Worm (Caenorhabditis elegans) whole organism, late embryonic: Measurements from ENCODE around the gene C44C1.1.

ENCODE experiments used
- C08G9.2 ChIP-seq: sonication (generic microtip); optimal IDR thresholded peaks from 2 replicates; lab custom pipeline; 2016; ENCODE audit warnings: mild to moderate bottlenecking, missing genetic modification characterization, moderate library complexity, missing compliant biosample characterization
- F13H6.1 ChIP-seq: sonication (generic microtip); optimal IDR thresholded peaks from 2 replicates; lab custom pipeline; 2016; ENCODE audit warnings: missing genetic modification characterization, missing compliant biosample characterization
- K02D7.2 ChIP-seq: sonication (generic microtip); optimal IDR thresholded peaks from 2 replicates; lab custom pipeline; 2017; ENCODE audit warnings: mild to moderate bottlenecking, missing genetic modification characterization, missing compliant biosample characterization
- T23F11.4 ChIP-seq: fragments of 200-800 bp; sonication (Bioruptor generic); optimal IDR thresholded peaks from 2 replicates; lab custom pipeline; 2018; ENCODE audit warnings: mild to moderate bottlenecking, missing genetic modification characterization, missing compliant biosample characterization
- Y22D7AL.16 ChIP-seq: sonication (generic microtip); optimal IDR thresholded peaks from 2 replicates; lab custom pipeline; 2016; ENCODE audit warnings: missing genetic modification characterization, missing compliant biosample characterization
- ama-1 ChIP-seq: fragments of 150-350 bp; optimal IDR thresholded peaks from 2 replicates; lab custom pipeline; 2014
- ceh-14 ChIP-seq: sonication (generic microtip); optimal IDR thresholded peaks from 2 replicates; lab custom pipeline; 2016; ENCODE audit warnings: missing genotype, missing genetic modification characterization, missing compliant biosample characterization
- ceh-18 ChIP-seq: sonication (generic microtip); optimal IDR thresholded peaks from 2 replicates; lab custom pipeline; 2016; ENCODE audit warnings: missing genetic modification characterization, missing compliant biosample characterization
- ceh-19 ChIP-seq: fragments of 200-800 bp; sonication (Bioruptor generic); optimal IDR thresholded peaks from 2 replicates; lab custom pipeline; 2018; ENCODE audit warnings: mild to moderate bottlenecking, missing genetic modification characterization, missing compliant biosample characterization
- ceh-2 ChIP-seq: sonication (generic microtip); optimal IDR thresholded peaks from 2 replicates; lab custom pipeline; 2016; ENCODE audit warnings: missing genotype, missing genetic modification characterization, missing compliant biosample characterization
- ceh-22 ChIP-seq: sonication (generic microtip); optimal IDR thresholded peaks from 2 replicates; lab custom pipeline; 2017; ENCODE audit warnings: missing biosample characterization, missing genetic modification characterization
- ceh-31 ChIP-seq: sonication (generic microtip); optimal IDR thresholded peaks from 2 replicates; lab custom pipeline; 2016; ENCODE audit warnings: missing genetic modification characterization, missing compliant biosample characterization
- ceh-34 ChIP-seq: sonication (generic microtip); optimal IDR thresholded peaks from 2 replicates; lab custom pipeline; 2016; ENCODE audit warnings: mild to moderate bottlenecking, missing genetic modification characterization, missing compliant biosample characterization
- ceh-48 ChIP-seq: sonication (generic microtip); optimal IDR thresholded peaks from 2 replicates; lab custom pipeline; 2016; ENCODE audit warnings: missing genetic modification characterization, inconsistent platforms, missing compliant biosample characterization
- ceh-6 ChIP-seq: fragments of 200-800 bp; sonication (Bioruptor generic); optimal IDR thresholded peaks from 2 replicates; lab custom pipeline; 2018; ENCODE audit warnings: mild to moderate bottlenecking, missing genetic modification characterization, missing compliant biosample characterization
- ceh-9 ChIP-seq: sonication (generic microtip); optimal IDR thresholded peaks from 2 replicates; lab custom pipeline; 2016; ENCODE audit warnings: mild to moderate bottlenecking, missing genetic modification characterization, inconsistent platforms, missing compliant biosample characterization
- che-1 ChIP-seq: sonication (generic microtip); optimal IDR thresholded peaks from 2 replicates; lab custom pipeline; 2016; ENCODE audit warnings: mild to moderate bottlenecking, missing genetic modification characterization, missing compliant biosample characterization
- dmd-4 ChIP-seq: sonication (generic microtip); optimal IDR thresholded peaks from 2 replicates; lab custom pipeline; 2016; ENCODE audit warnings: borderline replicate concordance, missing genetic modification characterization, missing compliant biosample characterization
- ets-4 ChIP-seq: sonication (generic microtip); optimal IDR thresholded peaks from 2 replicates; lab custom pipeline; 2016; ENCODE audit warnings: missing genetic modification characterization, missing compliant biosample characterization
- eyg-1 ChIP-seq: sonication (generic microtip); optimal IDR thresholded peaks from 2 replicates; lab custom pipeline; 2016; ENCODE audit warnings: missing genotype, missing genetic modification characterization, missing compliant biosample characterization
- fax-1 ChIP-seq: sonication (generic microtip); optimal IDR thresholded peaks from 2 replicates; lab custom pipeline; 2016; ENCODE audit warnings: missing genotype, missing genetic modification characterization, missing compliant biosample characterization
- fkh-10 ChIP-seq: fragments of 150-350 bp; optimal IDR thresholded peaks from 2 replicates; lab custom pipeline; 2014; ENCODE audit warnings: missing biosample characterization, missing genetic modification reagents, missing genetic modification characterization
- lim-6 ChIP-seq: sonication (generic microtip); optimal IDR thresholded peaks from 2 replicates; lab custom pipeline; 2016; ENCODE audit warnings: missing genetic modification characterization, missing compliant biosample characterization
- nfya-1 ChIP-seq: sonication (generic microtip); optimal IDR thresholded peaks from 2 replicates; lab custom pipeline; 2017; ENCODE audit warnings: missing genetic modification characterization, mild to moderate bottlenecking, missing compliant biosample characterization, antibody characterized with exemption, moderate library complexity
- nhr-232 ChIP-seq: sonication (generic microtip); optimal IDR thresholded peaks from 2 replicates; lab custom pipeline; 2016; ENCODE audit warnings: missing genetic modification characterization, missing compliant biosample characterization
- odd-2 ChIP-seq: sonication (generic microtip); optimal IDR thresholded peaks from 2 replicates; lab custom pipeline; 2017; ENCODE audit warnings: antibody characterized with exemption, mild to moderate bottlenecking, missing genetic modification characterization, missing compliant biosample characterization
- pag-3 ChIP-seq: sonication (generic microtip); optimal IDR thresholded peaks from 2 replicates; lab custom pipeline; 2016; ENCODE audit warnings: missing compliant biosample characterization, missing genetic modification characterization, borderline replicate concordance
- pax-1 ChIP-seq: fragments of 150-350 bp; optimal IDR thresholded peaks from 2 replicates; lab custom pipeline; 2014; ENCODE audit warnings: missing biosample characterization, missing genetic modification characterization
- pha-2 ChIP-seq: sonication (generic microtip); optimal IDR thresholded peaks from 2 replicates; lab custom pipeline; 2017; ENCODE audit warnings: mild to moderate bottlenecking, missing genetic modification characterization, missing compliant biosample characterization
- pros-1 ChIP-seq: fragments of 150-350 bp; optimal IDR thresholded peaks from 2 replicates; lab custom pipeline; 2014; ENCODE audit warnings: missing biosample characterization, missing genetic modification reagents, missing genetic modification characterization
- ref-2 ChIP-seq: sonication (generic microtip); optimal IDR thresholded peaks from 2 replicates; lab custom pipeline; 2016; ENCODE audit warnings: missing genetic modification characterization, missing compliant biosample characterization
- sdc-2 ChIP-seq: sonication (generic microtip); optimal IDR thresholded peaks from 2 replicates; lab custom pipeline; 2016; ENCODE audit warnings: missing genotype, missing genetic modification characterization, missing compliant biosample characterization
- sox-2 ChIP-seq: fragments of 200-800 bp; sonication (Bioruptor generic); IDR thresholded peaks from 2 replicates; pipeline ENCODE4 v1.3.6; 2022; ENCODE audit warnings: missing genetic modification reagents, missing genetic modification characterization, missing compliant biosample characterization
- sox-4 ChIP-seq: sonication (generic microtip); optimal IDR thresholded peaks from 2 replicates; lab custom pipeline; 2017; ENCODE audit warnings: mild to moderate bottlenecking, missing genetic modification characterization, inconsistent platforms, missing compliant biosample characterization
- syd-9 ChIP-seq: sonication (generic microtip); optimal IDR thresholded peaks from 2 replicates; lab custom pipeline; 2016; ENCODE audit warnings: mild to moderate bottlenecking, missing genetic modification characterization, moderate library complexity, missing compliant biosample characterization
- tbx-2 ChIP-seq: sonication (generic microtip); optimal IDR thresholded peaks from 2 replicates; lab custom pipeline; 2016; ENCODE audit warnings: missing genetic modification characterization, missing compliant biosample characterization
- tbx-7 ChIP-seq: sonication (generic microtip); optimal IDR thresholded peaks from 2 replicates; lab custom pipeline; 2016; ENCODE audit warnings: missing genotype, missing genetic modification characterization, missing compliant biosample characterization
- unc-3 ChIP-seq, 2 experiments: fragments of 200-800 bp in 1 of 2; sonication (Bioruptor generic) in 1 of 2; sonication (generic microtip) in 1 of 2; conservative IDR thresholded peaks in 1 of 2; optimal IDR thresholded peaks in 1 of 2; 2 replicates each; pipeline versions ENCODE4 v1.3.6 to Lab custom; 2016 to 2022; ENCODE audit warnings: missing compliant biosample characterization in 2 of 2, missing genetic modification characterization in 2 of 2, missing genetic modification reagents in 1 of 2
- unc-42 ChIP-seq: sonication (generic microtip); optimal IDR thresholded peaks from 2 replicates; lab custom pipeline; 2016; ENCODE audit warnings: missing genotype, missing genetic modification characterization, missing compliant biosample characterization
- unc-86 ChIP-seq: sonication (generic microtip); optimal IDR thresholded peaks from 2 replicates; lab custom pipeline; 2016; ENCODE audit warnings: missing genetic modification characterization, missing compliant biosample characterization

C44C1.1 gene

DNA sequence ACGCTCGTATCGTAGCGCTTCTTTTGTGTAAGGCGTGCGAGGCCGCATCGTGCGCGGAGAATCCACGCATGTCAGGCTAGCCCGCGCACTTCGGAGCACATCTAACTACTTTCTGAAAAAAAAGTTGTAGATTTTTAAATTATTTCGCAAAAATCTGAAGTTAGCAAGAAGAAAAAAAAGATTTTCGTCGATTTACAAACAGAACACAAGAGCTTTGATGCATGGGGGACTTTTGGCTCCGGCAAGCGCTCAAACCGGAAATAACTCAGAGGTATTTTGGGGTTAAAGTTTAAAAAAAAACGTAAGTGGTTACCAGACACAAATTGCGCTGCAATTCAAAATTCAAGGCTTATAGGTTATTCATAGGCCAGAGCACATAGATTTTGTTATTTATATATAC, 36.9 kb downstream of the C44C1.1 start, which contains the start of the genes F55A4.13 and nlf-1:
F55A4.13 (minus strand) TSS at position 101 of the 400 bp plus-strand sequence.
nlf-1 (minus strand) TSS at position 112 of the 400 bp plus-strand sequence.
- no peak for TF ChIP-seq ets-4 (tag; lab: Kevin White, UChicago)

ce11 chrX:1018586-1018985, 38.0 kb downstream of the C44C1.1 start:
- TF ChIP-seq lim-6 (no peak), sdc-2 (tag; lab: Kevin White, UChicago) (peak; percentile 20), F13H6.1 (tag; lab: Kevin White, UChicago) (no peak), ceh-34 (tag; lab: Kevin White, UChicago) (peak; percentile 8), unc-86 (tag; lab: Kevin White, UChicago) (no peak), pag-3 (tag; lab: Kevin White, UChicago) (peak; percentile 13), ceh-14 (tag; lab: Kevin White, UChicago) (peak; percentile 47), unc-42 (tag; lab: Kevin White, UChicago) (peak; percentile 99), eyg-1 (tag; lab: Kevin White, UChicago) (no peak), ceh-6 (no peak), pha-2 (tag; lab: Kevin White, UChicago) (no peak), ceh-19 (GFP tag; lab: Kevin White, UChicago) (peak; percentile 28), ceh-31 (peak; percentile 75), T23F11.4 (GFP tag; lab: Kevin White, UChicago) (no peak), K02D7.2 (tag; lab: Kevin White, UChicago) (no peak), tbx-2 (tag; lab: Kevin White, UChicago) (peak; percentile 40), pros-1 (tag; lab: Kevin White, UChicago) (no peak), ref-2 (no peak), nhr-232 (no peak), nfya-1 (tag; lab: Kevin White, UChicago) (peak; percentile 9), ceh-18 (tag; lab: Kevin White, UChicago) (peak; percentile 17), tbx-7 (no peak), unc-3 (GFP tag; conservative IDR thresholded peaks at IDR 0.05; lab: Robert Waterston, UW) (no peak), unc-3 (tag; optimal IDR thresholded peaks at IDR 0.05; lab: Kevin White, UChicago) (peak; percentile 22), ceh-22 (tag; lab: Kevin White, UChicago) (no peak), C08G9.2 (peak; percentile 25), ceh-48 (tag; lab: Kevin White, UChicago) (no peak), sox-2 (no peak), ceh-9 (no peak), fkh-10 (GFP tag; lab: Kevin White, UChicago) (peak; percentile 40), fax-1 (tag; lab: Kevin White, UChicago) (no peak)

- TF ChIP-seq dmd-4 (tag; lab: Kevin White, UChicago) (no peak), ceh-31 (peak; percentile 55), nfya-1 (tag; lab: Kevin White, UChicago) (peak; percentile 1), Y22D7AL.16 (tag; lab: Kevin White, UChicago) (peak; percentile 34), unc-86 (tag; lab: Kevin White, UChicago) (no peak), ceh-14 (tag; lab: Kevin White, UChicago) (peak; percentile 32), ceh-2 (tag; lab: Kevin White, UChicago) (no peak), ceh-34 (tag; lab: Kevin White, UChicago) (peak; percentile 7), unc-3 (GFP tag; conservative IDR thresholded peaks at IDR 0.05; lab: Robert Waterston, UW) (no peak), unc-3 (tag; optimal IDR thresholded peaks at IDR 0.05; lab: Kevin White, UChicago) (no peak), ceh-9 (no peak), ceh-48 (tag; lab: Kevin White, UChicago) (no peak), ama-1 (lab: Kevin White, UChicago) (no peak), ceh-6 (no peak), tbx-2 (tag; lab: Kevin White, UChicago) (peak; percentile 27), unc-42 (tag; lab: Kevin White, UChicago) (peak; percentile 54), eyg-1 (tag; lab: Kevin White, UChicago) (no peak), sox-4 (tag; lab: Kevin White, UChicago) (peak; percentile 5), sdc-2 (tag; lab: Kevin White, UChicago) (peak; percentile 43), ceh-19 (GFP tag; lab: Kevin White, UChicago) (peak; percentile 77), che-1 (peak; percentile 24), pax-1 (tag; lab: Kevin White, UChicago) (no peak), odd-2 (tag; lab: Kevin White, UChicago) (no peak), fax-1 (tag; lab: Kevin White, UChicago) (no peak), syd-9 (tag; lab: Kevin White, UChicago) (no peak)
Measured at ce11 chrX:1021835-1022311, 41.3 kb downstream of the C44C1.1 start.
